Fruit fly (Drosophila melanogaster) whole organism, wandering third instar larva: ENCODE measurements around the gene Cyp313a4.

Experiments
- Abd-B ChIP-seq: fragments of >200 bp; optimal IDR thresholded peaks from 2 replicates; lab custom pipeline; 2017; ENCODE audit warnings: missing biosample characterization, missing genetic modification characterization
- Dfd ChIP-seq: fragments of >200 bp; optimal IDR thresholded peaks from 2 replicates; lab custom pipeline; 2017; ENCODE audit warnings: missing biosample characterization, missing genetic modification characterization
- GATAd ChIP-seq: sonication (Bioruptor generic); optimal IDR thresholded peaks from 2 replicates; lab custom pipeline; 2016; ENCODE audit warnings: missing biosample characterization, missing genetic modification characterization
- Hr78 ChIP-seq: fragments of >200 bp; optimal IDR thresholded peaks from 2 replicates; lab custom pipeline; 2017; ENCODE audit warnings: missing biosample characterization, missing genetic modification characterization
- Myc ChIP-seq: fragments of >200 bp; optimal IDR thresholded peaks from 2 replicates; lab custom pipeline; 2017
- dl ChIP-seq, 2 experiments: fragments of 175-275, 200-275 bp in 1 of 2; fragments of 200-275 bp in 1 of 2; sonication (Bioruptor generic); optimal IDR thresholded peaks; lab custom pipeline; 2018; ENCODE audit warnings: mild to moderate bottlenecking in 2 of 2, missing biosample characterization in 2 of 2, missing genetic modification characterization in 2 of 2, moderate library complexity in 2 of 2; ENCODE audit not compliant: partially characterized antibody in 2 of 2, insufficient read depth in 1 of 2
- foxo ChIP-seq, 2 experiments: fragments of 200-800 bp; sonication (Bioruptor generic); optimal IDR thresholded peaks; 2 replicates in 1 of 2; 3 replicates in 1 of 2; lab custom pipeline; 2016 to 2017; ENCODE audit warnings: missing biosample characterization in 2 of 2, missing genetic modification characterization in 2 of 2
- psq ChIP-seq: fragments of 200-800 bp; sonication (Bioruptor generic); optimal IDR thresholded peaks from 3 replicates; lab custom pipeline; 2017; ENCODE audit warnings: missing biosample characterization, mild to moderate bottlenecking, missing genetic modification characterization, moderate library complexity
- usp ChIP-seq: fragments of >200 bp; optimal IDR thresholded peaks from 2 replicates; lab custom pipeline; 2017; ENCODE audit warnings: missing biosample characterization, missing genetic modification characterization

DNA sequence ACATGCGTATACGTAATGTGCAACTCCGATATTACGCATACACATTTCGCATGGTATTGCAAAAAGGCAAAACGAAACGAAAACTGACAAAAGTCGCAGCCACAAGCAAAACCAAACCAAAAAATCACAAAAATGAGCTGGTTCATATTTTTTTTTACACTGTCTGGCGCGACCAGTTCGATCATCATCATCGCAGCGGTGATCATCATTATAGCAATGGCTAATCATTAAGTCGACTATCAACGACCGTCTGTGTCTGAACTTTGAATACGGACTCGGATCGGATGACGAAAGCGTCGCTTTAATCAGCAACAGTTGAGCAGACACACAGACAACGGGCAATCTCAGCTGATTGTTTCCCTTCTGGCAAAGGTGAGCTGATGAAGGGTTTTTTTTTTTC lies 35.7 kb upstream of the Cyp313a4 start:
- TF ChIP-seq Hr78 (GFP tag; lab: Kevin White, UChicago) (no peak), GATAd (GFP tag; lab: Kevin White, UChicago) (no peak), psq (GFP tag; lab: Kevin White, UChicago) (no peak), Dfd (GFP tag; lab: Kevin White, UChicago) (no peak), dl (GFP tag; optimal IDR thresholded peaks at IDR 0.05; lab: Kevin White, UChicago; ENCODE audit: insufficient read depth in 1 of 2, partially characterized antibody in 2 of 2) (no peak), foxo (GFP tag; optimal IDR thresholded peaks at IDR 0.05; lab: Kevin White, UChicago) (no peak), usp (GFP tag; lab: Kevin White, UChicago) (no peak), Myc (lab: Kevin White, UChicago) (no peak), Abd-B (GFP tag; lab: Kevin White, UChicago) (no peak)
